Worm (Caenorhabditis elegans) whole organism, late embryonic: Measurements from ENCODE around the gene sri-65.

Experiments
- ama-1 ChIP-seq: fragments of 150-350 bp; optimal IDR thresholded peaks from 2 replicates; lab custom pipeline; 2014
- ceh-45 ChIP-seq: fragments of 200-800 bp; sonication (Bioruptor generic); IDR thresholded peaks from 2 replicates; pipeline ENCODE4 v1.3.6; 2022; ENCODE audit warnings: missing genetic modification reagents, missing genetic modification characterization, missing compliant biosample characterization
- elt-2 ChIP-seq: sonication (generic microtip); optimal IDR thresholded peaks from 2 replicates; lab custom pipeline; 2016; ENCODE audit warnings: missing genetic modification reagents, missing genetic modification characterization, missing compliant biosample characterization
- fkh-10 ChIP-seq: fragments of 150-350 bp; optimal IDR thresholded peaks from 2 replicates; lab custom pipeline; 2014; ENCODE audit warnings: missing biosample characterization, missing genetic modification reagents, missing genetic modification characterization
- lim-6 ChIP-seq: sonication (generic microtip); optimal IDR thresholded peaks from 2 replicates; lab custom pipeline; 2016; ENCODE audit warnings: missing genetic modification characterization, missing compliant biosample characterization
- lin-11 ChIP-seq: fragments of 200-800 bp; sonication (Bioruptor generic); optimal IDR thresholded peaks from 2 replicates; lab custom pipeline; 2018; ENCODE audit warnings: mild to moderate bottlenecking, missing genetic modification characterization, missing compliant biosample characterization
- nhr-11 ChIP-seq: fragments of 150-350 bp; optimal IDR thresholded peaks from 2 replicates; lab custom pipeline; 2014; ENCODE audit warnings: missing biosample characterization, missing genetic modification characterization
- npax-4 ChIP-seq: sonication (generic microtip); optimal IDR thresholded peaks from 2 replicates; lab custom pipeline; 2016; ENCODE audit warnings: missing genetic modification characterization, missing compliant biosample characterization
- pros-1 ChIP-seq: fragments of 150-350 bp; optimal IDR thresholded peaks from 2 replicates; lab custom pipeline; 2014; ENCODE audit warnings: missing biosample characterization, missing genetic modification reagents, missing genetic modification characterization
- rnt-1 ChIP-seq: sonication (generic microtip); optimal IDR thresholded peaks from 2 replicates; lab custom pipeline; 2016; ENCODE audit warnings: missing genetic modification characterization, missing compliant biosample characterization
- sdc-2 ChIP-seq: sonication (generic microtip); optimal IDR thresholded peaks from 2 replicates; lab custom pipeline; 2016; ENCODE audit warnings: missing genotype, missing genetic modification characterization, missing compliant biosample characterization

DNA sequence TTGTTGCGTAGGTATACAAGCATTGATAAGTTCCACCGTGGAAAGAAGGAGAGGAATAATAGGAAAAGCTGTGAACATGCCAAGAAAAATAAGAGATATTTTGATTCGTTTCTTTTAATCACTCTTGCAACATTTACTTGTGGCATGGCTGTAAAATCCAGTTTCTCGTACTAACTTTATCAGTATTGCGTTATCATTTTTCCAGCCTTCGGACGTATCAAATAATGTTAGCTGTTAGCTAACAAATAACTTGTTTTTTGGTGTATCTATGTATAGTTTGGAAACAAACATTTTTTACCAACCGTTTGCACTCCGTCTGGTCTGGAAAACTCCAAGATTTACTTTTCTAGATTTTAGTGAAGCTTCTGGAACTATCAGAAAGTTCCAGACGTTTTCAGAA is 45.3 kb upstream of the sri-65 start, which contains the start of gene clec-234:
- TF ChIP-seq elt-2 (tag; lab: Kevin White, UChicago) (no peak), pros-1 (tag; lab: Kevin White, UChicago) (no peak), lim-6 (tag; lab: Kevin White, UChicago) (no peak), ceh-45 (GFP tag; lab: Robert Waterston, UW) (no peak), lin-11 (tag; lab: Kevin White, UChicago) (no peak), fkh-10 (no peak), nhr-11 (tag; lab: Kevin White, UChicago) (no peak), sdc-2 (tag; lab: Kevin White, UChicago) (no peak), ama-1 (lab: Kevin White, UChicago) (no peak), npax-4 (no peak), rnt-1 (tag; lab: Kevin White, UChicago) (no peak)
